Worm (Caenorhabditis elegans): ENCODE data around the gene srx-45.

Gene srx-45

DNA sequence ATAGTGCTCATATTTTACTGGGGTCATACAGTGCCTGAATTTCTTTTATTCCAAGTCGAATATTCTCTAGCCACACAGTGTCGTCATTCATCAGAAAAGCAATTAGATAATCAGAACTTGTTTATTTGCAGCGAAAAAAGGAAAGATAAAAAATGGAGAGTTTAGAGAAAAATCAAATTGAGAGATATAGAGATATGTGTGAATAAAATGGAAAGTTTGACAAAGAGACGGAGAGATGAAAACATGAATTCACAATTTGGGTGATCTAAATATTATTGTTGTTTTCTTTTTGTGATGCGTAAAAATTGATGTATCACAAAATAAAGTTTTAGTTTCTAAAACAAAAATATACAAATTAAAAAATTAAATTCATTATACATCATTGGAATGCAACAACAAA is 5.8 kb downstream of the srx-45 start:
- TF ChIP-seq blmp-1 (tag; optimal IDR thresholded peaks at IDR 0.05) (peak; percentile 69), nhr-237 (tag; optimal IDR thresholded peaks at IDR 0.05) (no peak)

DNA sequence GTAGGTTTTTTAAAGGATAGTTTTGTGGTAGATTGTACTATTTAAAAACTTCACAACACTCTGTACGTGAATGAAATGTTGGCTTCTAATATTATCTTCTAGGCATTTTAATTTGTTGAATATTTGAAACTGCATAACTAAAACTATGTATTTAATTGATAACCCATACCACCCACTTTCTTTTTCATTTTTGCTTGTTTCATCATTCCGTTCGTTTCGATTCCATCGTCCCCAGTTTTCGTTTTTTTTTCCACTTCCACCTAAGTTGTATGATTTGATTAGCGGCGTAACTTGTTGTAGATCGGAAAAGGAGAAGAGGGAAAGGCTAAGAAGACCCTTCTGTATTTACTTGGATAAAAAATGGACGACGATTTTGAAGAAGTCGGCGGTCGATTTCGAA is 6.6 kb downstream of the srx-45 start, which contains the start of gene K01B6.3:
Gene K01B6.3 (plus strand): TSS at position 301 of the 400 bp plus-strand sequence.
- TF ChIP-seq nhr-76 (tag; optimal IDR thresholded peaks at IDR 0.05) (no peak), nhr-237 (tag; optimal IDR thresholded peaks at IDR 0.05) (no peak), ham-2 (GFP tag; optimal IDR thresholded peaks at IDR 0.05) (no peak), nhr-12 (tag; optimal IDR thresholded peaks at IDR 0.05) (no peak), flh-1 (GFP tag; optimal IDR thresholded peaks at IDR 0.05) (no peak), unc-62 (GFP tag; optimal IDR thresholded peaks at IDR 0.05) (no peak), snpc-4 (tag; optimal IDR thresholded peaks at IDR 0.05) (no peak)

DNA sequence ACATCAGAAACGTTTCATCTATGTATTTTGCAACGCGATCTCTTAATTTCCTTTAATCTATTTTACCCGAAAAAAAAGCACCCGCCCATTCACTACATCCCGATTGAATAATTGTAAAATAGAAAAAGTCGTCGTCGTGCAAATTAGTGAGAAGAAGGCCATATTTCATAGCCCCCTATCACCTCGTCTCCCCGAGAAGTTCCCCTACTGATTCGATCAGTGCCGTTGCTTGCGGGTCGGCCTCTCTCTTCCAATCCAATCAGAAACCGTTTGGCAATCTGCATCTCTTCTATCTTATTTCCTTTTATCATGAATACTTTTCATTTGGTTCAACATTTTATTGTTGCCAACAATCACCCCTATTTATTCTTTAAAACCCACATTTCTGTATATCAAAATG is 7.4 kb downstream of the srx-45 start:
- TF ChIP-seq tbx-8 (GFP tag; optimal IDR thresholded peaks at IDR 0.05) (no peak), ztf-11 (tag; optimal IDR thresholded peaks at IDR 0.05) (no peak), unc-120 (tag; optimal IDR thresholded peaks at IDR 0.05; ENCODE audit: poor library complexity, severe bottlenecking) (no peak), snpc-4 (tag; optimal IDR thresholded peaks at IDR 0.05) (no peak), unc-39 (tag; optimal IDR thresholded peaks at IDR 0.05) (no peak), pha-4 (tag; optimal IDR thresholded peaks at IDR 0.05) (no peak), nhr-76 (tag; optimal IDR thresholded peaks at IDR 0.05) (no peak), ceh-39 (tag; optimal IDR thresholded peaks at IDR 0.05) (no peak), flh-1 (GFP tag; optimal IDR thresholded peaks at IDR 0.05) (no peak), ces-1 (GFP tag; optimal IDR thresholded peaks at IDR 0.05) (no peak), unc-62 (GFP tag; optimal IDR thresholded peaks at IDR 0.05) (no peak), mls-2 (tag; optimal IDR thresholded peaks at IDR 0.05) (no peak), lin-13 (tag; optimal IDR thresholded peaks at IDR 0.05) (no peak), nhr-237 (tag; optimal IDR thresholded peaks at IDR 0.05) (no peak), mab-5 (tag; optimal IDR thresholded peaks at IDR 0.05) (no peak), ham-2 (GFP tag; optimal IDR thresholded peaks at IDR 0.05) (no peak), sem-2 (GFP tag; optimal IDR thresholded peaks at IDR 0.05) (no peak), blmp-1 (tag; optimal IDR thresholded peaks at IDR 0.05) (no peak), lsy-2 (tag; optimal IDR thresholded peaks at IDR 0.05) (no peak)

DNA sequence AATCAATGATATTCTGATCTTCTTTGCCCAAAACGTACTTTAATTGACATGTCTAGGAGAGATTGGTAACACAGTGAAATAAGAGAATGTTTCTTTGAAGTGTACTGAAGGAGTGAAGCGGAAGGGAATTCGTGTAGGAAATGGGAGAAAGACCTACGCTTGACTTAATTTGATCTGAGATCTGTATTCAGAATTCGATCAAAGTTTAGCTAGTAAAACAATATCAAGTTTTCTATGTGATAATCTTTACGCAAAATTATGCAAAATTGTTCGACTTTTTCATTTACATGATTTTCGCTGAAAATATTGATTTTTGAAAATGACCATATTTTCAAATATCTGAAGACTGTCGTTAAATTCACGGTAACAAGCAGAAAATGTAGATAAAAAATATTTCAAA is 9.2 kb downstream of the srx-45 start, which contains the start of gene K01B6.4:
Gene K01B6.4 (minus strand): TSS at position 101 of the 400 bp plus-strand sequence.
- no peak for TF ChIP-seq ceh-83 (GFP tag; optimal IDR thresholded peaks at IDR 0.05)
- no peak for TF ChIP-seq cnd-1 (tag; optimal IDR thresholded peaks at IDR 0.05)
- TF ChIP-seq lin-32 (GFP tag; optimal IDR thresholded peaks at IDR 0.05), result no peak
- no peak for TF ChIP-seq ham-2 (GFP tag; optimal IDR thresholded peaks at IDR 0.05)
- TF ChIP-seq ztf-11 (tag; optimal IDR thresholded peaks at IDR 0.05), result no peak
- TF ChIP-seq unc-39 (tag; optimal IDR thresholded peaks at IDR 0.05), result no peak
- TF ChIP-seq pha-4 (tag; optimal IDR thresholded peaks at IDR 0.05), result no peak
- TF ChIP-seq ceh-43 (GFP tag; optimal IDR thresholded peaks at IDR 0.05), result no peak
- TF ChIP-seq bed-3 (GFP tag; optimal IDR thresholded peaks at IDR 0.05), result no peak
- no peak for TF ChIP-seq unc-120 (tag; optimal IDR thresholded peaks at IDR 0.05; ENCODE audit: poor library complexity, severe bottlenecking)
- TF ChIP-seq flh-1 (GFP tag; optimal IDR thresholded peaks at IDR 0.05), result no peak
- TF ChIP-seq mab-5 (tag; optimal IDR thresholded peaks at IDR 0.05), result no peak
- TF ChIP-seq nhr-12 (tag; optimal IDR thresholded peaks at IDR 0.05), result no peak
- TF ChIP-seq unc-62 (GFP tag; optimal IDR thresholded peaks at IDR 0.05), result no peak

DNA sequence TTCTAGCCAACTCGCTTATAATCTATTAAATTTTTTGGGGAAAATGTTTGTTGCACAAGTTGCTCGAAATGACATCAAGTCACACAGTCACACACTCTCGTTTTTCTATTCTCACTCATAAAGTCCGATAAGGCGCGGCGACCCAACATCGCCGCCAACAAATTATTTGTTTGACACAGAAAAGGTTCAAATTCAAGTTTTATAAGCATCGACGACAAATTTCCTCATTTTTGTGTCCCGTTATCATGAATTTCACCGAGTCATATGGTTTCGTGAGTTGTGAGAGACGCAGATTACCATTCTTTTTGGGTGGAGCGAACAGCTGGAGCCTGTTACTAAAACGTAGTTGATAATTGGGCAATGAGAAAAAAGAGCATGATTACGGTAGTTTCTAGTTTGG is 16.7 kb downstream of the srx-45 start:
- TF ChIP-seq tbx-8 (GFP tag; optimal IDR thresholded peaks at IDR 0.05), result no peak
- TF ChIP-seq flh-1 (GFP tag; optimal IDR thresholded peaks at IDR 0.05), result no peak
- no peak for TF ChIP-seq nhr-12 (tag; optimal IDR thresholded peaks at IDR 0.05)
- TF ChIP-seq nhr-237 (tag; optimal IDR thresholded peaks at IDR 0.05), result no peak
- TF ChIP-seq hlh-1 (tag; optimal IDR thresholded peaks at IDR 0.05), result no peak
- no peak for TF ChIP-seq ham-2 (GFP tag; optimal IDR thresholded peaks at IDR 0.05)
- TF ChIP-seq unc-62 (GFP tag; optimal IDR thresholded peaks at IDR 0.05), result no peak
- no peak for TF ChIP-seq nhr-2 (tag; optimal IDR thresholded peaks at IDR 0.05)
- TF ChIP-seq bed-3 (GFP tag; optimal IDR thresholded peaks at IDR 0.05), result no peak
- TF ChIP-seq ceh-43 (GFP tag; optimal IDR thresholded peaks at IDR 0.05), result no peak
- no peak for TF ChIP-seq ces-1 (GFP tag; optimal IDR thresholded peaks at IDR 0.05)
- TF ChIP-seq ceh-83 (GFP tag; optimal IDR thresholded peaks at IDR 0.05), result no peak
- no peak for TF ChIP-seq unc-120 (tag; optimal IDR thresholded peaks at IDR 0.05; ENCODE audit: poor library complexity, severe bottlenecking)
- TF ChIP-seq nhr-28 (tag; optimal IDR thresholded peaks at IDR 0.05), result no peak
- TF ChIP-seq mep-1 (tag; optimal IDR thresholded peaks at IDR 0.05), result no peak
- no peak for TF ChIP-seq zip-8 (tag; optimal IDR thresholded peaks at IDR 0.05)
- no peak for TF ChIP-seq ceh-39 (tag; optimal IDR thresholded peaks at IDR 0.05)
- TF ChIP-seq lsy-2 (tag; optimal IDR thresholded peaks at IDR 0.05), result no peak
- no peak for TF ChIP-seq M03D4.4 (tag; optimal IDR thresholded peaks at IDR 0.05)

Data from whole organism, mixed stage, embryonic.